Worm (Caenorhabditis elegans) whole organism, L4 larva: Measurements from ENCODE around the gene F47B8.1.

ENCODE experiments used
- T26A8.4 ChIP-seq: fragments of 200-800 bp; sonication (Bioruptor generic); IDR thresholded peaks from 2 replicates; pipeline ENCODE4 v1.3.6; 2022; ENCODE audit warnings: missing genetic modification characterization, missing compliant biosample characterization
- aly-2 ChIP-seq: sonication (generic microtip); optimal IDR thresholded peaks from 2 replicates; lab custom pipeline; 2018; ENCODE audit warnings: missing biosample characterization, missing genetic modification characterization
- ceh-28 ChIP-seq: fragments of 150-350 bp; optimal IDR thresholded peaks from 2 replicates; lab custom pipeline; 2014; ENCODE audit warnings: missing biosample characterization, missing genetic modification reagents, missing genetic modification characterization
- daf-8 ChIP-seq: fragments of 200-800 bp; sonication (Bioruptor generic); IDR thresholded peaks from 2 replicates; pipeline ENCODE4 v1.3.6; 2022; ENCODE audit warnings: missing genetic modification characterization, missing compliant biosample characterization
- fos-1 ChIP-seq: fragments of 150-350 bp; optimal IDR thresholded peaks from 2 replicates; lab custom pipeline; 2014; ENCODE audit warnings: missing biosample characterization, missing genetic modification characterization
- lin-1 ChIP-seq: fragments of 200-800 bp; sonication (Bioruptor generic); IDR thresholded peaks from 2 replicates; pipeline ENCODE4 v1.3.6; 2022; ENCODE audit warnings: missing genetic modification reagents, missing genetic modification characterization, missing compliant biosample characterization
- lir-3 ChIP-seq: sonication (generic microtip); optimal IDR thresholded peaks from 2 replicates; lab custom pipeline; 2016; ENCODE audit warnings: mild to moderate bottlenecking, missing genetic modification characterization, missing compliant biosample characterization
- lsy-2 ChIP-seq, 2 experiments: fragments of 150-350 bp in 1 of 2; sonication (generic microtip) in 1 of 2; optimal IDR thresholded peaks; 2 replicates each; lab custom pipeline; 2014 to 2017; ENCODE audit warnings: missing biosample characterization in 2 of 2, missing genetic modification characterization in 2 of 2
- nhr-11 ChIP-seq: fragments of 150-350 bp; optimal IDR thresholded peaks from 2 replicates; lab custom pipeline; 2014; ENCODE audit warnings: missing biosample characterization, missing genetic modification characterization
- rbr-2 ChIP-seq: sonication (generic microtip); optimal IDR thresholded peaks from 2 replicates; lab custom pipeline; 2016; ENCODE audit warnings: missing genotype, missing genetic modification characterization, missing compliant biosample characterization
- unc-62 ChIP-seq, 3 experiments: fragments of 150-350 bp in 1 of 3; sonication (generic microtip); optimal IDR thresholded peaks in 2 of 3; peaks in 1 of 3; 1 replicate in 1 of 3; 2 replicates in 2 of 3; lab custom pipeline; 2014 to 2017; ENCODE audit warnings: missing biosample characterization in 3 of 3, missing genetic modification characterization in 3 of 3, missing genetic modification reagents in 3 of 3, missing genotype in 1 of 3
- ztf-11 ChIP-seq: fragments of 150-350 bp; optimal IDR thresholded peaks from 2 replicates; lab custom pipeline; 2014; ENCODE audit warnings: missing biosample characterization, missing genetic modification characterization

ce11 chrV:14314236-14314635 lies at the start of gene F47B8.1:
- TF ChIP-seq lsy-2 (tag; optimal IDR thresholded peaks at IDR 0.05; lab: Kevin White, UChicago) (no peak), lir-3 (tag; lab: Kevin White, UChicago) (no peak), fos-1 (tag; lab: Kevin White, UChicago) (no peak), unc-62 (GFP tag; optimal IDR thresholded peaks at IDR 0.05 in 1 of 2; lab: Kevin White, UChicago) (peak in 1 of 2 experiments; percentile 19), unc-62 (tag; optimal IDR thresholded peaks at IDR 0.05; lab: Kevin White, UChicago) (no peak), lin-1 (GFP tag; lab: Robert Waterston, UW) (no peak), ceh-28 (tag; lab: Kevin White, UChicago) (no peak), T26A8.4 (GFP tag; lab: Robert Waterston, UW) (no peak), rbr-2 (tag; lab: Kevin White, UChicago) (no peak), ztf-11 (tag; lab: Kevin White, UChicago) (no peak), nhr-11 (tag; lab: Kevin White, UChicago) (no peak), aly-2 (tag; lab: Kevin White, UChicago) (no peak), daf-8 (GFP tag; lab: Robert Waterston, UW) (no peak)
